Fruit fly (Drosophila melanogaster): ENCODE results near the gene Yp3.
A peak's percentile ranks its signal among the peaks of the same experiment; 100 is the strongest.

Yp3 gene

dm6 chrX:13781739-13782502 lies 22.6 kb downstream of the Yp3 start, which contains the start of the genes CtsB and amrt (continued):
- no peak for TF ChIP-seq sage (GFP tag; optimal IDR thresholded peaks at IDR 0.05)
- TF ChIP-seq psq (GFP tag; optimal IDR thresholded peaks at IDR 0.05), result peak; percentile 37
- peak; percentile 64 for TF ChIP-seq h (GFP tag; optimal IDR thresholded peaks at IDR 0.05)

DNA sequence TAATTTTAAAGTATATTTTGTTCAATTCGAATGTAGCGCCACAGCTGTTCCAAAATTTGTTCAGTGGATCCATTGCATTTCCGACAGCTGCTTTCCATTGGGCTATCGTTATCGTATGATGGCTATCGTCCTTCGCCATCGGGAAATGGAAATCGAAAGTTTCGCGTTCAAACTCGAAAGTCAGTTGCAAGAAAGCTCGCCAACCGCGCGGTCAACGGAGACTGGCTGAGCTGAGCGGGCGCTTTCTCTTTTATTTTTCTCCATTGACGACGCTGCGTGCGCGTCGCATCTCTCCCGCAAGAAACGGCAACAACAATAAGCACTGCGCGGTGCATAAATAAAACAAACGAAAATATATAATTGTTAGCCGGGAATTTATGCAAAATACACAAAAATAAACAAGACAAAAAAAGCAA lies 24.2 kb downstream of the Yp3 start, which contains the start of gene inaE:
TSS of gene inaE (plus strand) at position 181 of the 416 bp plus-strand sequence.
- TF ChIP-seq ey (GFP tag; optimal IDR thresholded peaks at IDR 0.05) (no peak), Rel (GFP tag; optimal IDR thresholded peaks at IDR 0.05) (no peak), Rel (tag; optimal IDR thresholded peaks at IDR 0.05) (peak; percentile 18), Hnf4 (GFP tag; optimal IDR thresholded peaks at IDR 0.05) (no peak), Abd-B (GFP tag; optimal IDR thresholded peaks at IDR 0.05) (peak; percentile 61), OdsH (GFP tag; optimal IDR thresholded peaks at IDR 0.05) (no peak), Vsx2 (GFP tag; optimal IDR thresholded peaks at IDR 0.05; ENCODE audit: partially characterized antibody) (peak; percentile 9), brk (GFP tag; optimal IDR thresholded peaks at IDR 0.05) (no peak), foxo (GFP tag; optimal IDR thresholded peaks at IDR 0.05) (peak in 1 of 2 experiments; percentile 14), rgr (GFP tag; optimal IDR thresholded peaks at IDR 0.05) (peak; percentile 9), N (GFP tag; optimal IDR thresholded peaks at IDR 0.05) (peak; percentile 96), Hr83 (GFP tag; optimal IDR thresholded peaks at IDR 0.05; ENCODE audit: poor library complexity, severe bottlenecking) (no peak), usp (GFP tag; optimal IDR thresholded peaks at IDR 0.05) (no peak), Sp1 (GFP tag; optimal IDR thresholded peaks at IDR 0.05) (peak; percentile 26), dmrt93B (GFP tag; optimal IDR thresholded peaks at IDR 0.05) (no peak), Dif (GFP tag; optimal IDR thresholded peaks at IDR 0.05; ENCODE audit: partially characterized antibody) (peak; percentile 41), CG32264 (GFP tag; optimal IDR thresholded peaks at IDR 0.05) (no peak), CG9705 (GFP tag; optimal IDR thresholded peaks at IDR 0.05) (no peak), sv (GFP tag; optimal IDR thresholded peaks at IDR 0.05) (no peak), CrebA (GFP tag; optimal IDR thresholded peaks at IDR 0.05; ENCODE audit: borderline replicate concordance) (no peak), Mio (GFP tag; optimal IDR thresholded peaks at IDR 0.05) (no peak), dsf (GFP tag; optimal IDR thresholded peaks at IDR 0.05; ENCODE audit: borderline replicate concordance) (no peak), Myc (optimal IDR thresholded peaks at IDR 0.05) (no peak), jim (GFP tag; optimal IDR thresholded peaks at IDR 0.05) (no peak), HLH106 (tag; optimal IDR thresholded peaks at IDR 0.05) (no peak), GATAd (GFP tag; optimal IDR thresholded peaks at IDR 0.05) (no peak), dl (GFP tag; optimal IDR thresholded peaks at IDR 0.05; ENCODE audit: insufficient read depth in 1 of 2, partially characterized antibody in 2 of 2) (peak in 1 of 2 experiments; percentile 6), Jra (GFP tag; optimal IDR thresholded peaks at IDR 0.05) (no peak), woc (GFP tag; optimal IDR thresholded peaks at IDR 0.05) (no peak), psq (GFP tag; optimal IDR thresholded peaks at IDR 0.05) (no peak), Dfd (GFP tag; optimal IDR thresholded peaks at IDR 0.05) (no peak), tai (GFP tag; optimal IDR thresholded peaks at IDR 0.05) (no peak), h (GFP tag; optimal IDR thresholded peaks at IDR 0.05) (peak; percentile 16), fru (GFP tag; optimal IDR thresholded peaks at IDR 0.05) (no peak), Hr78 (GFP tag; optimal IDR thresholded peaks at IDR 0.05) (peak; percentile 60), lola (GFP tag; optimal IDR thresholded peaks at IDR 0.05) (no peak), sage (GFP tag; optimal IDR thresholded peaks at IDR 0.05) (no peak), pan (optimal IDR thresholded peaks at IDR 0.05) (no peak), br (GFP tag; optimal IDR thresholded peaks at IDR 0.05) (no peak)

Measured in whole organism, wandering third instar larva.